Worm (Caenorhabditis elegans): Measurements from ENCODE around the gene F14D2.14.

ce11 chrII:3327104-3327503 is 20.7 kb downstream of the F14D2.14 start, which contains the start of gene Y46D2A.3:
- TF ChIP-seq unc-62 (GFP tag; optimal IDR thresholded peaks at IDR 0.05) (no peak), ces-1 (GFP tag; optimal IDR thresholded peaks at IDR 0.05) (no peak), lin-13 (tag; optimal IDR thresholded peaks at IDR 0.05) (no peak), unc-39 (tag; optimal IDR thresholded peaks at IDR 0.05) (no peak), ztf-11 (tag; optimal IDR thresholded peaks at IDR 0.05) (no peak), lsy-2 (tag; optimal IDR thresholded peaks at IDR 0.05) (no peak), lin-32 (GFP tag; optimal IDR thresholded peaks at IDR 0.05) (no peak), pha-4 (tag; optimal IDR thresholded peaks at IDR 0.05) (no peak), ham-2 (GFP tag; optimal IDR thresholded peaks at IDR 0.05) (no peak), snpc-4 (tag; optimal IDR thresholded peaks at IDR 0.05) (no peak)
